Fruit fly (Drosophila melanogaster) S2 (cell line): Measurements from ENCODE around the gene CG44038.

Source experiments
- CG8478 ChIP-seq: fragments of >200 bp; optimal IDR thresholded peaks from 2 replicates; lab custom pipeline; 2018
- CTCF ChIP-seq, 2 experiments: fragments of >200 bp; optimal IDR thresholded peaks; 2 replicates each; lab custom pipeline; 2018

dm6 chr3R:12279019-12279418 lies 18.2 kb downstream of the CG44038 start:
- TF ChIP-seq CTCF (optimal IDR thresholded peaks at IDR 0.05; lab: Kevin White, UChicago) (peak; percentile 89 to 97), CG8478 (lab: Kevin White, UChicago) (peak; percentile 63)
